Worm (Caenorhabditis elegans) whole organism, L2 larva: ENCODE results near the gene tra-3.

Experiments
- C34F6.9 ChIP-seq: fragments of 150-350 bp; optimal IDR thresholded peaks from 2 replicates; lab custom pipeline; 2014; ENCODE audit warnings: missing biosample characterization, missing genetic modification characterization
- F13H6.1 ChIP-seq: sonication (generic microtip); optimal IDR thresholded peaks from 2 replicates; lab custom pipeline; 2016; ENCODE audit warnings: missing genetic modification characterization, missing compliant biosample characterization
- R02D3.7 ChIP-seq: fragments of 150-350 bp; optimal IDR thresholded peaks from 2 replicates; lab custom pipeline; 2014; ENCODE audit warnings: missing biosample characterization, missing genetic modification characterization
- Y55F3AM.14 ChIP-seq: fragments of 200-800 bp; sonication (Bioruptor generic); optimal IDR thresholded peaks from 2 replicates; lab custom pipeline; 2018; ENCODE audit warnings: mild to moderate bottlenecking, missing genetic modification characterization, missing compliant biosample characterization
- alr-1 ChIP-seq: fragments of 150-350 bp; optimal IDR thresholded peaks from 2 replicates; lab custom pipeline; 2014; ENCODE audit warnings: missing biosample characterization, missing genetic modification characterization
- ama-1 ChIP-seq: fragments of 150-350 bp; optimal IDR thresholded peaks from 2 replicates; lab custom pipeline; 2018; ENCODE audit warnings: inconsistent platforms
- ceh-16 ChIP-seq: fragments of 150-350 bp; optimal IDR thresholded peaks from 2 replicates; lab custom pipeline; 2014; ENCODE audit warnings: missing biosample characterization, missing genetic modification characterization
- ceh-82 ChIP-seq: fragments of 150-350 bp; optimal IDR thresholded peaks from 2 replicates; lab custom pipeline; 2014; ENCODE audit warnings: missing biosample characterization, missing genetic modification characterization
- crh-2 ChIP-seq: sonication (generic microtip); optimal IDR thresholded peaks from 2 replicates; lab custom pipeline; 2017; ENCODE audit warnings: missing biosample characterization, missing genetic modification characterization
- dmd-4 ChIP-seq: sonication (generic microtip); optimal IDR thresholded peaks from 2 replicates; lab custom pipeline; 2017; ENCODE audit warnings: missing biosample characterization, missing genetic modification characterization
- egl-27 ChIP-seq: sonication (generic microtip); optimal IDR thresholded peaks from 3 replicates; lab custom pipeline; 2017; ENCODE audit warnings: missing biosample characterization, missing genetic modification reagents, missing genetic modification characterization
- elt-1 ChIP-seq: fragments of 150-350 bp; optimal IDR thresholded peaks from 2 replicates; lab custom pipeline; 2014; ENCODE audit warnings: missing biosample characterization, missing genetic modification characterization
- elt-3 ChIP-seq: sonication (generic microtip); optimal IDR thresholded peaks from 2 replicates; lab custom pipeline; 2017; ENCODE audit warnings: missing biosample characterization, missing genetic modification characterization
- fos-1 ChIP-seq: fragments of 150-350 bp; optimal IDR thresholded peaks from 2 replicates; lab custom pipeline; 2014; ENCODE audit warnings: missing biosample characterization, missing genetic modification characterization
- gmeb-1 ChIP-seq: fragments of 150-350 bp; optimal IDR thresholded peaks from 2 replicates; lab custom pipeline; 2014; ENCODE audit warnings: missing biosample characterization, missing genetic modification characterization
- lin-11 ChIP-seq: fragments of 150-350 bp; sonication (generic microtip); optimal IDR thresholded peaks from 2 replicates; lab custom pipeline; 2014; ENCODE audit warnings: missing biosample characterization, missing genetic modification characterization, inconsistent platforms, mixed read lengths
- lin-13 ChIP-seq: fragments of 150-350 bp; optimal IDR thresholded peaks from 2 replicates; lab custom pipeline; 2014; ENCODE audit warnings: missing biosample characterization, missing genetic modification reagents, missing genetic modification characterization
- lsy-2 ChIP-seq, 2 experiments: fragments of 150-350 bp in 1 of 2; sonication (generic microtip) in 1 of 2; optimal IDR thresholded peaks; 2 replicates each; lab custom pipeline; 2014 to 2017; ENCODE audit warnings: missing biosample characterization in 2 of 2, missing genetic modification characterization in 2 of 2
- mab-5 ChIP-seq: fragments of 150-350 bp; optimal IDR thresholded peaks from 2 replicates; lab custom pipeline; 2014; ENCODE audit warnings: missing biosample characterization, missing genetic modification characterization
- mbf-1 ChIP-seq: sonication (generic microtip); optimal IDR thresholded peaks from 2 replicates; lab custom pipeline; 2017; ENCODE audit warnings: missing biosample characterization, missing genetic modification characterization
- nhr-10 ChIP-seq: sonication (generic microtip); optimal IDR thresholded peaks from 2 replicates; lab custom pipeline; 2017; ENCODE audit warnings: missing biosample characterization, missing genetic modification characterization
- nhr-12 ChIP-seq: fragments of 150-350 bp; optimal IDR thresholded peaks from 2 replicates; lab custom pipeline; 2014; ENCODE audit warnings: missing biosample characterization, missing genetic modification characterization
- nhr-129 ChIP-seq: fragments of 150-350 bp; optimal IDR thresholded peaks from 2 replicates; lab custom pipeline; 2014; ENCODE audit warnings: missing biosample characterization, missing genetic modification characterization
- nhr-21 ChIP-seq: fragments of 150-350 bp; optimal IDR thresholded peaks from 2 replicates; lab custom pipeline; 2014; ENCODE audit warnings: missing biosample characterization, missing genetic modification characterization
- nhr-237 ChIP-seq: fragments of 150-350 bp; optimal IDR thresholded peaks from 2 replicates; lab custom pipeline; 2014; ENCODE audit warnings: missing biosample characterization, missing genetic modification characterization
- nhr-25 ChIP-seq: fragments of 150-350 bp; sonication (generic microtip); optimal IDR thresholded peaks from 3 replicates; lab custom pipeline; 2014; ENCODE audit warnings: missing biosample characterization, missing genetic modification characterization
- nhr-6 ChIP-seq: fragments of 150-350 bp; optimal IDR thresholded peaks from 2 replicates; lab custom pipeline; 2014; ENCODE audit warnings: missing biosample characterization, missing genetic modification characterization
- nhr-77 ChIP-seq: fragments of 150-350 bp; optimal IDR thresholded peaks from 2 replicates; lab custom pipeline; 2014; ENCODE audit warnings: missing biosample characterization, missing genetic modification characterization
- peb-1 ChIP-seq: fragments of 150-350 bp; optimal IDR thresholded peaks from 2 replicates; lab custom pipeline; 2014; ENCODE audit warnings: missing biosample characterization, missing genetic modification characterization
- sem-4 ChIP-seq: fragments of 150-350 bp; optimal IDR thresholded peaks from 2 replicates; lab custom pipeline; 2014; ENCODE audit warnings: missing biosample characterization, missing genetic modification reagents, missing genetic modification characterization
- skn-1 ChIP-seq: sonication (generic microtip); optimal IDR thresholded peaks from 2 replicates; lab custom pipeline; 2017; ENCODE audit warnings: missing biosample characterization, missing genetic modification characterization
- sma-3 ChIP-seq: sonication (generic microtip); optimal IDR thresholded peaks from 2 replicates; lab custom pipeline; 2016; ENCODE audit warnings: missing genetic modification reagents, missing genetic modification characterization, missing compliant biosample characterization
- sma-9 ChIP-seq, 2 experiments: fragments of 150-350 bp in 1 of 2; sonication (generic microtip) in 1 of 2; optimal IDR thresholded peaks; 2 replicates each; lab custom pipeline; 2014 to 2016; ENCODE audit warnings: missing genetic modification characterization in 2 of 2, mild to moderate bottlenecking in 1 of 2, missing biosample characterization in 1 of 2, missing compliant biosample characterization in 1 of 2, missing genetic modification reagents in 1 of 2, moderate library complexity in 1 of 2
- snpc-4 ChIP-seq: fragments of 150-350 bp; optimal IDR thresholded peaks from 2 replicates; lab custom pipeline; 2014; ENCODE audit warnings: missing biosample characterization, missing genetic modification characterization
- unc-39 ChIP-seq: fragments of 150-350 bp; optimal IDR thresholded peaks from 2 replicates; lab custom pipeline; 2014; ENCODE audit warnings: missing biosample characterization, missing genetic modification characterization
- unc-55 ChIP-seq: fragments of 150-350 bp; sonication (generic microtip); optimal IDR thresholded peaks from 3 replicates; lab custom pipeline; 2014; ENCODE audit warnings: missing biosample characterization, missing genetic modification reagents, missing genetic modification characterization
- unc-62 ChIP-seq: fragments of 150-350 bp; optimal IDR thresholded peaks from 2 replicates; lab custom pipeline; 2014; ENCODE audit warnings: missing biosample characterization, missing genetic modification reagents, missing genetic modification characterization
- zag-1 ChIP-seq: fragments of 150-350 bp; optimal IDR thresholded peaks from 2 replicates; lab custom pipeline; 2014; ENCODE audit warnings: missing biosample characterization, missing genetic modification characterization
- ztf-1 ChIP-seq: fragments of 200-800 bp; sonication (Bioruptor generic); conservative IDR thresholded peaks from 2 replicates; pipeline ENCODE4 v1.3.6; 2022; ENCODE audit warnings: missing genetic modification characterization, missing compliant biosample characterization
- ztf-11 ChIP-seq: sonication (generic microtip); optimal IDR thresholded peaks from 2 replicates; lab custom pipeline; 2017; ENCODE audit warnings: missing biosample characterization, missing genetic modification characterization

The tra-3 gene

ce11 chrIV:14456667-14457066 is 12.7 kb upstream of the tra-3 start, which contains the start of gene nspg-9:
Gene nspg-9 (plus strand): TSS chrIV:14456900.
- TF ChIP-seq unc-55 (GFP tag; lab: Kevin White, UChicago) (no peak), mbf-1 (no peak), nhr-12 (tag; lab: Kevin White, UChicago) (no peak), crh-2 (tag; lab: Kevin White, UChicago) (peak; percentile 39), gmeb-1 (tag; lab: Kevin White, UChicago) (peak; percentile 16), fos-1 (peak; percentile 88), nhr-21 (no peak), nhr-129 (tag; lab: Kevin White, UChicago) (peak; percentile 27)

- TF ChIP-seq sma-9 (GFP tag; optimal IDR thresholded peaks at IDR 0.05; lab: Kevin White, UChicago) (peak; percentile 59), sma-9 (tag; optimal IDR thresholded peaks at IDR 0.05; lab: Kevin White, UChicago) (no peak), lsy-2 (tag; optimal IDR thresholded peaks at IDR 0.05; lab: Kevin White, UChicago) (no peak), nhr-6 (tag; lab: Kevin White, UChicago) (no peak), dmd-4 (tag; lab: Kevin White, UChicago) (no peak), nhr-21 (peak; percentile 52), nhr-25 (peak; percentile 38), lin-13 (GFP tag; lab: Kevin White, UChicago) (peak; percentile 24), F13H6.1 (tag; lab: Kevin White, UChicago) (peak; percentile 36), ztf-1 (GFP tag; lab: Robert Waterston, UW) (no peak), nhr-10 (tag; lab: Kevin White, UChicago) (no peak), alr-1 (tag; lab: Kevin White, UChicago) (no peak), mab-5 (tag; lab: Kevin White, UChicago) (no peak), sma-3 (GFP tag; lab: Kevin White, UChicago) (peak; percentile 41), ama-1 (lab: Kevin White, UChicago) (no peak), crh-2 (tag; lab: Kevin White, UChicago) (peak; percentile 38), unc-39 (tag; lab: Kevin White, UChicago) (no peak), ztf-11 (tag; lab: Kevin White, UChicago) (no peak), gmeb-1 (tag; lab: Kevin White, UChicago) (peak; percentile 24), nhr-129 (tag; lab: Kevin White, UChicago) (peak; percentile 69), zag-1 (tag; lab: Kevin White, UChicago) (no peak), nhr-237 (tag; lab: Kevin White, UChicago) (no peak), egl-27 (tag; lab: Kevin White, UChicago) (no peak), ceh-82 (tag; lab: Kevin White, UChicago) (no peak), ceh-16 (tag; lab: Kevin White, UChicago) (no peak), elt-1 (tag; lab: Kevin White, UChicago) (no peak), snpc-4 (tag; lab: Kevin White, UChicago) (peak; percentile 89), R02D3.7 (tag; lab: Kevin White, UChicago) (no peak), elt-3 (no peak), peb-1 (tag; lab: Kevin White, UChicago) (no peak), sem-4 (tag; lab: Kevin White, UChicago) (no peak), Y55F3AM.14 (GFP tag; lab: Kevin White, UChicago) (no peak), nhr-77 (tag; lab: Kevin White, UChicago) (no peak), lin-11 (tag; lab: Kevin White, UChicago) (no peak)
These were observed 1.3 kb upstream of the tra-3 start for ce11 chrIV:14445191-14445795.

ce11 chrIV:14437391-14437790 is 6.6 kb downstream of the tra-3 start:
- TF ChIP-seq sma-3 (GFP tag; lab: Kevin White, UChicago) (no peak), mab-5 (tag; lab: Kevin White, UChicago) (no peak), lin-13 (GFP tag; lab: Kevin White, UChicago) (no peak), nhr-6 (tag; lab: Kevin White, UChicago) (no peak), skn-1 (tag; lab: Kevin White, UChicago) (no peak), C34F6.9 (tag; lab: Kevin White, UChicago) (no peak), F13H6.1 (tag; lab: Kevin White, UChicago) (no peak), alr-1 (tag; lab: Kevin White, UChicago) (no peak), unc-62 (no peak), nhr-21 (no peak), nhr-237 (tag; lab: Kevin White, UChicago) (no peak), nhr-77 (tag; lab: Kevin White, UChicago) (no peak)
